Worm (Caenorhabditis elegans) whole organism, L3 larva: ENCODE data around the gene cyp-33C9.
"Not testable (repeated sequence)": the region's sequence is repeated elsewhere in the genome, so short reads cannot be mapped to it uniquely, and the experiment has no call there.

Source experiments
- aly-2 ChIP-seq: fragments of 150-350 bp; optimal IDR thresholded peaks from 2 replicates; lab custom pipeline; 2014; ENCODE audit warnings: missing biosample characterization, missing genetic modification characterization
- ama-1 ChIP-seq: fragments of 150-350 bp; optimal IDR thresholded peaks from 2 replicates; lab custom pipeline; 2018
- ceh-16 ChIP-seq: sonication (generic microtip); optimal IDR thresholded peaks from 2 replicates; lab custom pipeline; 2017; ENCODE audit warnings: missing biosample characterization, missing genetic modification characterization
- ceh-28 ChIP-seq: fragments of 150-350 bp; optimal IDR thresholded peaks from 2 replicates; lab custom pipeline; 2014; ENCODE audit warnings: missing biosample characterization, missing genetic modification reagents, missing genetic modification characterization
- ceh-82 ChIP-seq: fragments of 150-350 bp; optimal IDR thresholded peaks from 2 replicates; lab custom pipeline; 2014; ENCODE audit warnings: missing biosample characterization, missing genetic modification characterization
- ceh-9 ChIP-seq: sonication (generic microtip); optimal IDR thresholded peaks from 2 replicates; lab custom pipeline; 2018; ENCODE audit warnings: missing biosample characterization, missing genetic modification characterization
- daf-12 ChIP-seq: fragments of 150-350 bp; optimal IDR thresholded peaks from 2 replicates; lab custom pipeline; 2014; ENCODE audit warnings: missing biosample characterization, missing genetic modification reagents, missing genetic modification characterization
- egl-5 ChIP-seq: fragments of 150-350 bp; optimal IDR thresholded peaks from 2 replicates; lab custom pipeline; 2017; ENCODE audit warnings: missing biosample characterization, missing genetic modification reagents, missing genetic modification characterization, inconsistent platforms
- elt-1 ChIP-seq: fragments of 150-350 bp; optimal IDR thresholded peaks from 2 replicates; lab custom pipeline; 2014; ENCODE audit warnings: missing biosample characterization, missing genetic modification characterization
- elt-2 ChIP-seq: sonication (generic microtip); optimal IDR thresholded peaks from 2 replicates; lab custom pipeline; 2016; ENCODE audit warnings: missing genetic modification reagents, mild to moderate bottlenecking, missing genetic modification characterization, missing compliant biosample characterization
- elt-3 ChIP-seq, 3 experiments: fragments of 150-350 bp in 1 of 3; sonication (generic microtip) in 2 of 3; optimal IDR thresholded peaks; 2 replicates in 2 of 3; 4 replicates in 1 of 3; lab custom pipeline; 2014 to 2017; ENCODE audit warnings: missing biosample characterization in 3 of 3, missing genetic modification characterization in 3 of 3
- fkh-10 ChIP-seq: sonication (generic microtip); optimal IDR thresholded peaks from 2 replicates; lab custom pipeline; 2017; ENCODE audit warnings: missing biosample characterization, missing genetic modification reagents, missing genetic modification characterization
- fkh-2 ChIP-seq: fragments of 150-350 bp; optimal IDR thresholded peaks from 2 replicates; lab custom pipeline; 2014; ENCODE audit warnings: missing biosample characterization, missing genetic modification reagents, missing genetic modification characterization
- hmg-11 ChIP-seq: sonication (generic microtip); optimal IDR thresholded peaks from 2 replicates; lab custom pipeline; 2016; ENCODE audit warnings: missing genetic modification characterization, missing compliant biosample characterization
- jun-1 ChIP-seq: fragments of 150-350 bp; optimal IDR thresholded peaks from 2 replicates; lab custom pipeline; 2014; ENCODE audit warnings: missing biosample characterization, missing genetic modification reagents, missing genetic modification characterization
- lin-15B ChIP-seq: fragments of 150-350 bp; optimal IDR thresholded peaks from 2 replicates; lab custom pipeline; 2014; ENCODE audit warnings: missing biosample characterization, missing genetic modification characterization
- mml-1 ChIP-seq: fragments of 150-350 bp; sonication (generic microtip); optimal IDR thresholded peaks from 3 replicates; lab custom pipeline; 2014; ENCODE audit warnings: missing biosample characterization, missing genetic modification characterization
- nfya-1 ChIP-seq: sonication (generic microtip); optimal IDR thresholded peaks from 2 replicates; lab custom pipeline; 2017; ENCODE audit warnings: missing genetic modification characterization, mild to moderate bottlenecking, missing compliant biosample characterization, antibody characterized with exemption, moderate library complexity; ENCODE audit not compliant: insufficient read depth
- nhr-11 ChIP-seq: fragments of 150-350 bp; optimal IDR thresholded peaks from 2 replicates; lab custom pipeline; 2014; ENCODE audit warnings: missing biosample characterization, missing genetic modification characterization
- nhr-12 ChIP-seq: fragments of 150-350 bp; optimal IDR thresholded peaks from 2 replicates; lab custom pipeline; 2014; ENCODE audit warnings: missing biosample characterization, missing genetic modification characterization
- nhr-23 ChIP-seq: fragments of 150-350 bp; optimal IDR thresholded peaks from 2 replicates; lab custom pipeline; 2014; ENCODE audit warnings: missing biosample characterization, missing genetic modification reagents, missing genetic modification characterization
- nhr-237 ChIP-seq: fragments of 150-350 bp; optimal IDR thresholded peaks from 2 replicates; lab custom pipeline; 2014; ENCODE audit warnings: missing biosample characterization, missing genetic modification characterization
- nhr-43 ChIP-seq: sonication (generic microtip); optimal IDR thresholded peaks from 2 replicates; lab custom pipeline; 2016; ENCODE audit warnings: mild to moderate bottlenecking, missing genetic modification characterization, missing compliant biosample characterization; ENCODE audit not compliant: poor library complexity, severe bottlenecking
- nhr-67 ChIP-seq: fragments of 150-350 bp; optimal IDR thresholded peaks from 2 replicates; lab custom pipeline; 2014; ENCODE audit warnings: missing biosample characterization, missing genetic modification characterization
- nhr-76 ChIP-seq: fragments of 150-350 bp; sonication (generic microtip); optimal IDR thresholded peaks from 5 replicates; lab custom pipeline; 2014; ENCODE audit warnings: missing biosample characterization, missing genetic modification characterization
- nhr-77 ChIP-seq: fragments of 150-350 bp; optimal IDR thresholded peaks from 2 replicates; lab custom pipeline; 2014; ENCODE audit warnings: missing biosample characterization, missing genetic modification characterization
- sea-2 ChIP-seq: fragments of 150-350 bp; sonication (generic microtip); optimal IDR thresholded peaks from 4 replicates; lab custom pipeline; 2014; ENCODE audit warnings: missing biosample characterization, missing genetic modification reagents, missing genetic modification characterization
- skn-1 ChIP-seq: fragments of 150-350 bp; optimal IDR thresholded peaks from 2 replicates; lab custom pipeline; 2014; ENCODE audit warnings: missing biosample characterization, missing genetic modification characterization
- tbx-2 ChIP-seq: sonication (generic microtip); optimal IDR thresholded peaks from 2 replicates; lab custom pipeline; 2016; ENCODE audit warnings: mild to moderate bottlenecking, missing genetic modification characterization, missing compliant biosample characterization
- unc-39 ChIP-seq: sonication (generic microtip); optimal IDR thresholded peaks from 4 replicates; lab custom pipeline; 2017; ENCODE audit warnings: missing biosample characterization, missing genetic modification characterization
- unc-62 ChIP-seq: fragments of 150-350 bp; sonication (generic microtip); optimal IDR thresholded peaks from 4 replicates; lab custom pipeline; 2014; ENCODE audit warnings: missing biosample characterization, missing genetic modification reagents, missing genetic modification characterization
- zag-1 ChIP-seq: fragments of 150-350 bp; optimal IDR thresholded peaks from 2 replicates; lab custom pipeline; 2014; ENCODE audit warnings: missing biosample characterization, missing genetic modification characterization
- ztf-11 ChIP-seq: fragments of 150-350 bp; optimal IDR thresholded peaks from 2 replicates; lab custom pipeline; 2014; ENCODE audit warnings: missing biosample characterization, missing genetic modification characterization
- ztf-4 ChIP-seq: fragments of 150-350 bp; optimal IDR thresholded peaks from 2 replicates; lab custom pipeline; 2014; ENCODE audit warnings: missing biosample characterization, missing genetic modification characterization

The cyp-33C9 gene

DNA sequence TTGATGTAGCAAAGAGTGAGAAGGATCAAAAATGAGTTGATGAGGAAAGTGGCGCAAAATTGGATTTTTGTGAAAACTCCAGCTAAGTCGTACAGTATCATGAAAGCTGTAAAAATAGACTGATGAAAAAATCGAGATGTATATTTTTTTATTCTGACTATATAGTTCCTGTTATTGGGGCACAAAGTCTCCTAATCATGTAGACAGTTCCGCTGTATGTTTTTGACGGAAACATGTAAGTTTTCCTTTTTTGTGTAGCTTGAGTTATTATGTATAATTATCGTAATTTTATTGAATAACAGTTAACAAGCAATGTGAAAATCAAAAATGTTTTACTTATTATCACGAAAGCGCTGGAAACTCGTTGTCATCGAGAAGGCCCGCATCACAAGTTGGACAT lies 13.1 kb upstream of the cyp-33C9 start, which contains the start of gene str-68:
TSS of gene str-68 (minus strand) at position 101 of the 400 bp plus-strand sequence.
- TF ChIP-seq tbx-2 (no peak), hmg-11 (tag; lab: Kevin White, UChicago) (no peak), nhr-11 (tag; lab: Kevin White, UChicago) (no peak), ama-1 (lab: Kevin White, UChicago) (no peak), nhr-12 (tag; lab: Kevin White, UChicago) (no peak), ceh-9 (tag; lab: Kevin White, UChicago) (no peak), lin-15B (tag; lab: Kevin White, UChicago) (no peak), jun-1 (no peak), mml-1 (tag; lab: Kevin White, UChicago) (no peak), fkh-2 (tag; lab: Kevin White, UChicago) (no peak), nfya-1 (tag; lab: Kevin White, UChicago) (no peak), ztf-11 (tag; lab: Kevin White, UChicago) (no peak), daf-12 (no peak), zag-1 (tag; lab: Kevin White, UChicago) (no peak), elt-2 (tag; lab: Kevin White, UChicago) (no peak), nhr-23 (no peak), skn-1 (tag; lab: Kevin White, UChicago) (no peak)

DNA sequence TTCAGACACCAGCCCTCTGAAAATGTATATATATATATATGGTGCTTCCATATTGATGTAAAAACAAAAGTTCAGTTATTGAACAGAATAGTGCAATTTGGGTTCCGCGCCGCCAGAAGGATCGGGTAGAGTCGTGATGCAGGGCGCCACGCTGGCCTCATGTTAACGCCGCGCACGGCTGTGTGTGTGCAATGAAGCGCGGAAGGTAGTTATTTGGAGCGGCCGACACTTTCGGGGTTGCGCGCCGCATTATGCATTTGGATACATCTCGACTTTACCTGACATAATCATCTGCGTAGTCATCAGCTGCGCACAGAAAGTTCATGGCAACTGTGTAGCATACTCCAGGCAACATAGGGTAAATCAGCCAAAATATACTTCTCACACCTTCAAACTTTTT lies 12.4 kb upstream of the cyp-33C9 start:
- TF ChIP-seq ceh-9 (tag; lab: Kevin White, UChicago): no peak
- no peak for TF ChIP-seq lin-15B (tag; lab: Kevin White, UChicago)
- no peak for TF ChIP-seq nhr-67 (tag; lab: Kevin White, UChicago)
- TF ChIP-seq ceh-82 (tag; lab: Kevin White, UChicago): no peak
- no peak for TF ChIP-seq jun-1
- TF ChIP-seq zag-1 (tag; lab: Kevin White, UChicago): no peak
- TF ChIP-seq nhr-11 (tag; lab: Kevin White, UChicago): no peak
- no peak for TF ChIP-seq unc-62 (GFP tag; lab: Kevin White, UChicago)
- TF ChIP-seq ztf-11 (tag; lab: Kevin White, UChicago): no peak
- no peak for TF ChIP-seq elt-1 (tag; lab: Kevin White, UChicago)
- no peak for TF ChIP-seq elt-3 (tag; optimal IDR thresholded peaks at IDR 0.05; lab: Kevin White, UChicago)

DNA sequence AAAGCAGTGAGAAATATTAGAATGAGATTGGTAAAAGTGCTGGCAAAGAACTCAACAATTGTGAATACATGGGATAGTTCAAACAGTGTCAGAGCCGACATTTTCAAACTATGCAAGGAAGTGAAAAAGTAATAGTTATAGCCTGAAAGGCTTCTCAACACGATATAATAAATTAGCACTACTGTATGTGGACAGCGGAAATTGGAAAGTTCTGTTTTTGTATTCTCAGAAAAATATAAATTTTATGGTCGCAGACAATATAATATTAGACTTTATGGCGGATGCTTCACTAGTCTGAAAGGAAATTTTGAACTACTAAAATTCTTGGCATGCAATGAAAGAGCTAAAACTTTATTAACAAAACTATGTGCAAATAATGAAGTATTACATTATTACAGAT lies 11.4 kb upstream of the cyp-33C9 start, which contains the start of gene str-69:
TSS of gene str-69 (minus strand) at position 101 of the 400 bp plus-strand sequence.
- TF ChIP-seq elt-3 (tag; optimal IDR thresholded peaks at IDR 0.05; lab: Kevin White, UChicago): no peak
- no peak for TF ChIP-seq aly-2
- no peak for TF ChIP-seq nhr-67 (tag; lab: Kevin White, UChicago)
- no peak for TF ChIP-seq nhr-76 (tag; lab: Kevin White, UChicago)
- TF ChIP-seq nhr-11 (tag; lab: Kevin White, UChicago): no peak
- TF ChIP-seq fkh-10 (GFP tag; lab: Kevin White, UChicago): no peak
- TF ChIP-seq ztf-4 (tag; lab: Kevin White, UChicago): no peak
- no peak for TF ChIP-seq daf-12
- TF ChIP-seq nhr-43: no peak
- TF ChIP-seq ceh-82 (tag; lab: Kevin White, UChicago): no peak
- TF ChIP-seq jun-1: no peak
- TF ChIP-seq lin-15B (tag; lab: Kevin White, UChicago): no peak
- TF ChIP-seq egl-5 (tag; lab: Kevin White, UChicago): no peak
- TF ChIP-seq mml-1 (tag; lab: Kevin White, UChicago): no peak
- no peak for TF ChIP-seq hmg-11 (tag; lab: Kevin White, UChicago)

DNA sequence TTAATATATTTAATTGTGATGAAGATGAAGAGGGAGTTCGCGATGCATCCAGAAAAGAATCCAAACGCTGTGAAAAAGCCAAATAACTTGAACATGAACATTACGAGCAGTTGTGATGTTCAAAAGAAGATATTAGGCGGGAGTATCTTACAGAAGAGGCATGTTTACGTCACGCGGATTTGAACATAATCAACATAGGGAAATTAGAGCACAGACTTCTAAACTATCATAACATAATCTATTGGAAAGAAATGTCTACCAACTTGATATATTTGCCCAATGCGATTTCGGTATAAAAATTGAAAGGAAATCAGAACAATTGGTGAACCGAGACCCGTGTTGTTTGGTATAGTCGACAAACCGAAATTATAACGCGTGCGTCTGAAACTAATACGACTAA lies 9.8 kb upstream of the cyp-33C9 start, which contains the start of gene str-66:
TSS of gene str-66 (minus strand) at position 101 of the 400 bp plus-strand sequence.
- TF ChIP-seq nhr-12 (tag; lab: Kevin White, UChicago) (no peak), nhr-237 (tag; lab: Kevin White, UChicago) (no peak), ceh-28 (tag; lab: Kevin White, UChicago) (no peak), jun-1 (no peak), sea-2 (GFP tag; lab: Kevin White, UChicago) (no peak), nhr-23 (no peak), unc-39 (tag; lab: Kevin White, UChicago) (no peak), nhr-43 (no peak), ceh-9 (tag; lab: Kevin White, UChicago) (no peak), ztf-11 (tag; lab: Kevin White, UChicago) (no peak)

DNA sequence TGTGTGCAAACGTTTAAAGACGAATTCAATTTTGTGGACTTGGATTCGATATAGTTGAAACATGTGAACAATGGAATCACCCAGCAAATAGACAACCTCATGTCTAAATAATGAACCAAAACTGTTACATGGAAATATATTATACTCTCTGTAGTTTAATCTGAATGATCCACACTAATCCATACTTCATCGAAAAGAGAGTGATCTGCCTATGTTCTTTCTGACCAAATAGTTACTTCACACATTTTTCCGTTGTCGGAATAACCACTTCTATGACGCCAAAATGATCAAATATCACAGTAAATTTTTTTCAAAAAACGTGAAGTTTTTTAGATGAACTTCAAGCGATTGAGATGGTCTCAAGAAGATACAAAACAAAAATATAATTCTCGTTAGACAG lies 7.7 kb upstream of the cyp-33C9 start, which contains the start of gene Y73C8C.4:
TSS of gene Y73C8C.4 (minus strand) at position 101 of the 400 bp plus-strand sequence.
- not testable (repeated sequence) for TF ChIP-seq ceh-16 (tag; lab: Kevin White, UChicago); nhr-77; nhr-12 (tag; lab: Kevin White, UChicago)
